ENCODE assay signal across 4 worm cellular contexts in the genomic region with DNA sequence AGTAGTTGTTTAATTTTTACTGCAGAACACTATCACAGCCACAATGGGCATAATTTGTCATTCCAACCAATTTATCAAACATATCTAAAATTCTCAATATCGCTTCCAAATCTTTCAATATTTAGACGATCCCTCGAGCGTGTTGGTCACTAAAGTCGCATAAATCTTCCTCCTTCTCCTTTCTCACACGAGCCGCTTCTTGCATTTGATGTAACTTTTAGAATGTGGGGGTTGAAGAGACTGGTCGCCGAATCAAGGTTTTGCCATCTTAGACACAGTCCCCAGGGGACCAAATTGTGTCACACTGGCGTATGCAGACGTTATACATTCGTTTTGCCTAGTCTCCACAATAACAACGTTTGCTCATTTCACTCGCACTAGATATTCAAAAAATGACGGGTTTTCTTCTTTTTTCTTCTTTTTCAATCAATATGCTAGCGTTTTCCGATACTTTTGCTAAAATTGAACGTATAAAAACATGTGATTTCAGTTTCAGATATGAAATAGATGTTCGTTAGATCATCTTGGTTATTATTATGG.
TF ChIP-seq lines count a peak whose summit lies in the region.

TSS of gene gbb-1 (plus strand) at position 490 of the 540 bp plus-strand sequence.

TF ChIP-seq in whole organism, L1 larva, 84 proteins besides CTCF, POLR2A, EP300 and RAD21:
- no peak for TF ChIP-seq ceh-8 (GFP tag; optimal IDR thresholded peaks at IDR 0.05; lab: Kevin White, UChicago)
- TF ChIP-seq lin-14 (GFP tag; optimal IDR thresholded peaks at IDR 0.05; lab: Kevin White, UChicago): peak; percentile 58

TF ChIP-seq in whole organism, L2 larva, 48 proteins besides CTCF, POLR2A, EP300 and RAD21:
- TF ChIP-seq aly-2 (tag; optimal IDR thresholded peaks at IDR 0.05; lab: Kevin White, UChicago) (no peak), mab-5 (tag; optimal IDR thresholded peaks at IDR 0.05; lab: Kevin White, UChicago) (peak; percentile 57)

TF ChIP-seq in whole organism, L3 larva, 47 proteins besides CTCF, POLR2A, EP300 and RAD21:
- no peak for TF ChIP-seq nhr-237 (tag; optimal IDR thresholded peaks at IDR 0.05; lab: Kevin White, UChicago)
- TF ChIP-seq elt-1 (tag; optimal IDR thresholded peaks at IDR 0.05; lab: Kevin White, UChicago): peak; percentile 19
- no peak for TF ChIP-seq ztf-4 (tag; optimal IDR thresholded peaks at IDR 0.05; lab: Kevin White, UChicago)

TF ChIP-seq in whole organism, late embryonic, 69 proteins besides CTCF, POLR2A, EP300 and RAD21:
- TF ChIP-seq ttx-3 (tag; optimal IDR thresholded peaks at IDR 0.05; lab: Kevin White, UChicago) (no peak), unc-3 (GFP tag; conservative IDR thresholded peaks at IDR 0.05; lab: Robert Waterston, UW) (no peak), unc-3 (tag; optimal IDR thresholded peaks at IDR 0.05; lab: Kevin White, UChicago) (peak; percentile 18)
